Worm (Caenorhabditis elegans): Measurements from ENCODE around the gene F20H11.4.

DNA sequence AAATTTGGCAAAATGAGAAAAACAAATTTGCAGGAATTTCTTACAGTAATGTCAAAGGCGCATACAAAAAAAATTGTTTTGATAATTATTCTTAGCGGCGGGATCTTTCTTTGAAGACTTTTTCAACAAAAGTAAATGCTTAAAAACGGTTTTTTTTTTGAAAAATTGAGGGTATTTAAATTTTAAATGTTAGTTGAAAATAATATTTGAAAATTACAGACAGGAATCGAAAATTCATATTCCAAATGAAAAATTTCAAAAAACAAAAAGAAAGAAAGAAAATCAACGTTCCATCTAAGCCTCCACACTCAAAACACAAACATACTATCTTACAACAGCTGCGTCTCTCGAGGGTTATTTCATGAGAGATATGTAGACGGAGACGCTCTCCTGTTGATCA lies 31.3 kb upstream of the F20H11.4 start:
- no peak for TF ChIP-seq ceh-13 (GFP tag; optimal IDR thresholded peaks at IDR 0.05)
- no peak for TF ChIP-seq ama-1 (optimal IDR thresholded peaks at IDR 0.05)
- TF ChIP-seq hnd-1 (tag; optimal IDR thresholded peaks at IDR 0.05): no peak
- no peak for TF ChIP-seq tbx-11 (GFP tag; IDR thresholded peaks at IDR 0.05)
- no peak for TF ChIP-seq tbx-37 (GFP tag; conservative IDR thresholded peaks at IDR 0.05)
- TF ChIP-seq F13C5.2 (tag; optimal IDR thresholded peaks at IDR 0.05): no peak
- no peak for TF ChIP-seq B0310.2 (tag; optimal IDR thresholded peaks at IDR 0.05)
- no peak for TF ChIP-seq flt-1 (GFP tag; IDR thresholded peaks at IDR 0.05)
- TF ChIP-seq tra-4 (tag; optimal IDR thresholded peaks at IDR 0.05): no peak
- no peak for TF ChIP-seq sea-1 (GFP tag; conservative IDR thresholded peaks at IDR 0.05)
- no peak for TF ChIP-seq scrt-1 (GFP tag; IDR thresholded peaks at IDR 0.05)
- TF ChIP-seq ets-7 (tag; optimal IDR thresholded peaks at IDR 0.05): no peak
- TF ChIP-seq hmbx-1 (tag; optimal IDR thresholded peaks at IDR 0.05): no peak
